Fruit fly (Drosophila melanogaster) whole organism, embryonic: ENCODE results near the gene chrb.

Experiments used
- CG11093 ChIP-seq: fragments of 200-800 bp; sonication (Bioruptor generic); IDR thresholded peaks from 3 replicates; pipeline ENCODE4 v1.3.6; 2022; ENCODE audit warnings: missing biosample characterization, missing genetic modification characterization
- CG11456 ChIP-seq: fragments of 200-800 bp; sonication (Bioruptor generic); IDR thresholded peaks from 3 replicates; pipeline ENCODE4 v1.3.6; 2022; ENCODE audit warnings: missing biosample characterization, missing genetic modification characterization
- CG12104 ChIP-seq: fragments of 200-800 bp; sonication (Bioruptor generic); optimal IDR thresholded peaks from 3 replicates; lab custom pipeline; 2016; ENCODE audit warnings: missing biosample characterization, missing genetic modification characterization
- CG12155 ChIP-seq: fragments of 200-800 bp; sonication (Bioruptor generic); optimal IDR thresholded peaks from 3 replicates; lab custom pipeline; 2016; ENCODE audit warnings: missing biosample characterization, missing genetic modification characterization
- CG15601 ChIP-seq: fragments of 200-800 bp; sonication (Bioruptor generic); optimal IDR thresholded peaks from 3 replicates; lab custom pipeline; 2019; ENCODE audit warnings: missing biosample characterization, mild to moderate bottlenecking, missing genetic modification characterization, moderate library complexity
- CG16863 ChIP-seq: fragments of 200-800 bp; sonication (Bioruptor generic); optimal IDR thresholded peaks from 3 replicates; lab custom pipeline; 2016; ENCODE audit warnings: missing biosample characterization, missing genetic modification characterization
- CG18599 ChIP-seq: fragments of 200-800 bp; sonication (Bioruptor generic); optimal IDR thresholded peaks from 3 replicates; lab custom pipeline; 2017; ENCODE audit warnings: missing biosample characterization, missing genetic modification characterization, mild to moderate bottlenecking, moderate library complexity, missing genetic modification reagents
- CG18764 ChIP-seq: fragments of 200-800 bp; sonication (Bioruptor generic); optimal IDR thresholded peaks from 3 replicates; lab custom pipeline; 2016; ENCODE audit warnings: missing biosample characterization, missing genetic modification characterization
- CG3163 ChIP-seq: fragments of 200-800 bp; sonication (Bioruptor generic); optimal IDR thresholded peaks from 3 replicates; lab custom pipeline; 2016; ENCODE audit warnings: missing biosample characterization, missing genetic modification characterization
- CG34376 ChIP-seq: fragments of 200-800 bp; sonication (Bioruptor generic); optimal IDR thresholded peaks from 2 replicates; lab custom pipeline; 2018; ENCODE audit warnings: missing biosample characterization, mild to moderate bottlenecking, missing genetic modification characterization
- CG4707 ChIP-seq: fragments of 200-800 bp; sonication (Bioruptor generic); optimal IDR thresholded peaks from 2 replicates; lab custom pipeline; 2018; ENCODE audit warnings: missing biosample characterization, mild to moderate bottlenecking, missing genetic modification characterization, moderate library complexity
- CG5180 ChIP-seq: fragments of 200-800 bp; sonication (Bioruptor generic); optimal IDR thresholded peaks from 3 replicates; lab custom pipeline; 2017; ENCODE audit warnings: missing biosample characterization, missing genetic modification characterization, mild to moderate bottlenecking, moderate library complexity, missing genetic modification reagents
- CG5953 ChIP-seq: fragments of 200-800 bp; sonication (Bioruptor generic); IDR thresholded peaks from 2 replicates; pipeline ENCODE4 v1.3.6; 2022; ENCODE audit warnings: missing biosample characterization, missing genetic modification characterization
- CG6683 ChIP-seq: fragments of 200-800 bp; sonication (Bioruptor generic); optimal IDR thresholded peaks from 2 replicates; lab custom pipeline; 2017; ENCODE audit warnings: missing biosample characterization, mild to moderate bottlenecking, missing genetic modification characterization, missing genetic modification reagents
- CG8388 ChIP-seq: fragments of 200-800 bp; sonication (Bioruptor generic); optimal IDR thresholded peaks from 2 replicates; lab custom pipeline; 2019; ENCODE audit warnings: missing biosample characterization, mild to moderate bottlenecking, missing genetic modification characterization, moderate library complexity
- CG9437 ChIP-seq: fragments of 200-800 bp; sonication (Bioruptor generic); optimal IDR thresholded peaks from 2 replicates; lab custom pipeline; 2018; ENCODE audit warnings: missing biosample characterization, mild to moderate bottlenecking, missing genetic modification characterization
- Dad ChIP-seq: fragments of 200-800 bp; sonication (Bioruptor generic); optimal IDR thresholded peaks from 3 replicates; lab custom pipeline; 2016; ENCODE audit warnings: missing biosample characterization, missing genetic modification characterization
- Dip3 ChIP-seq: fragments of 200-800 bp; sonication (Bioruptor generic); optimal IDR thresholded peaks from 3 replicates; lab custom pipeline; 2016; ENCODE audit warnings: missing biosample characterization, missing genetic modification characterization
- HLH54F ChIP-seq: fragments of 200-800 bp; sonication (Bioruptor generic); optimal IDR thresholded peaks from 3 replicates; lab custom pipeline; 2016; ENCODE audit warnings: missing biosample characterization, missing genetic modification characterization
- HLHmδ ChIP-seq: fragments of 200-800 bp; sonication (Bioruptor generic); optimal IDR thresholded peaks from 2 replicates; lab custom pipeline; 2018; ENCODE audit warnings: missing biosample characterization, mild to moderate bottlenecking, missing genetic modification characterization, moderate library complexity
- Hr51 ChIP-seq, 2 experiments: fragments of 200-800 bp; sonication (Bioruptor generic); optimal IDR thresholded peaks; 2 replicates in 1 of 2; 3 replicates in 1 of 2; lab custom pipeline; 2016 to 2018; ENCODE audit warnings: missing biosample characterization in 2 of 2, missing genetic modification characterization in 2 of 2, mild to moderate bottlenecking in 1 of 2, moderate library complexity in 1 of 2
- MESR4 ChIP-seq: fragments of 200-800 bp; sonication (Bioruptor generic); optimal IDR thresholded peaks from 2 replicates; lab custom pipeline; 2018; ENCODE audit warnings: missing biosample characterization, mild to moderate bottlenecking, missing genetic modification characterization, moderate library complexity
- Max ChIP-seq: fragments of 200-800 bp; sonication (Bioruptor generic); optimal IDR thresholded peaks from 2 replicates; lab custom pipeline; 2016; ENCODE audit warnings: missing biosample characterization, mild to moderate bottlenecking, missing genetic modification characterization
- Mrtf ChIP-seq: fragments of 200-800 bp; sonication (Bioruptor generic); IDR thresholded peaks from 3 replicates; pipeline ENCODE4 v1.3.6; 2022; ENCODE audit warnings: missing biosample characterization, missing genetic modification characterization
- Oaz ChIP-seq: fragments of 200-800 bp; sonication (Bioruptor generic); IDR thresholded peaks from 2 replicates; pipeline ENCODE4 v1.3.6; 2022; ENCODE audit warnings: missing biosample characterization, missing genetic modification characterization
- Ssrp ChIP-seq: fragments of 200-800 bp; sonication (Bioruptor generic); optimal IDR thresholded peaks from 2 replicates; lab custom pipeline; 2018; ENCODE audit warnings: missing biosample characterization, mild to moderate bottlenecking, missing genetic modification characterization, moderate library complexity
- TFAM ChIP-seq: fragments of 200-800 bp; sonication (Bioruptor generic); optimal IDR thresholded peaks from 2 replicates; lab custom pipeline; 2017; ENCODE audit warnings: missing biosample characterization, missing genetic modification characterization, inconsistent platforms
- Trl ChIP-seq, 3 experiments: fragments of >200 bp in 2 of 3; fragments of 200-800 bp in 1 of 3; sonication (Bioruptor generic) in 1 of 3; optimal IDR thresholded peaks; 2 replicates in 1 of 3; 3 replicates in 2 of 3; lab custom pipeline; 2016 to 2017; ENCODE audit warnings: missing biosample characterization in 1 of 3, missing genetic modification characterization in 1 of 3
- abd-A ChIP-seq: fragments of 200-800 bp; sonication (Bioruptor generic); optimal IDR thresholded peaks from 3 replicates; lab custom pipeline; 2019; ENCODE audit warnings: missing biosample characterization, mild to moderate bottlenecking, missing genetic modification characterization, moderate library complexity
- br ChIP-seq: fragments of >200 bp; optimal IDR thresholded peaks from 2 replicates; lab custom pipeline; 2017
- cad ChIP-seq: fragments of >200 bp; optimal IDR thresholded peaks from 2 replicates; lab custom pipeline; 2017; ENCODE audit warnings: missing biosample characterization, missing genetic modification characterization
- danr ChIP-seq: fragments of 200-800 bp; sonication (Bioruptor generic); IDR thresholded peaks from 2 replicates; pipeline ENCODE4 v1.3.6; 2022; ENCODE audit warnings: missing biosample characterization, missing genetic modification characterization
- dysf ChIP-seq: fragments of 200-800 bp; sonication (Bioruptor generic); IDR thresholded peaks from 3 replicates; pipeline ENCODE4 v1.3.6; 2022; ENCODE audit warnings: missing biosample characterization, missing genetic modification characterization
- ewg ChIP-seq: fragments of 200-800 bp; sonication (Bioruptor generic); optimal IDR thresholded peaks from 3 replicates; lab custom pipeline; 2017; ENCODE audit warnings: mild to moderate bottlenecking, missing biosample characterization, missing genetic modification reagents, missing genetic modification characterization
- ftz-f1 ChIP-seq: fragments of 200-800 bp; sonication (Bioruptor generic); optimal IDR thresholded peaks from 2 replicates; lab custom pipeline; 2016; ENCODE audit warnings: missing biosample characterization, missing genetic modification characterization
- gsb ChIP-seq: fragments of 200-800 bp; sonication (Bioruptor generic); IDR thresholded peaks from 2 replicates; pipeline ENCODE4 v1.3.6; 2022; ENCODE audit warnings: missing biosample characterization, missing genetic modification characterization
- gt ChIP-seq: fragments of 200-800 bp; sonication (Bioruptor generic); IDR thresholded peaks from 2 replicates; pipeline ENCODE4 v1.3.6; 2022; ENCODE audit warnings: missing biosample characterization, missing genetic modification characterization
- ham ChIP-seq: fragments of 200-800 bp; sonication (Bioruptor generic); IDR thresholded peaks from 2 replicates; pipeline ENCODE4 v1.3.6; 2022; ENCODE audit warnings: missing biosample characterization, missing genetic modification characterization
- hkb ChIP-seq, 2 experiments: fragments of 200-800 bp in 1 of 2; fragments of >200 bp in 1 of 2; sonication (Bioruptor generic) in 1 of 2; IDR thresholded peaks in 1 of 2; optimal IDR thresholded peaks in 1 of 2; 2 replicates each; pipeline versions ENCODE4 v1.3.6 to Lab custom; 2017 to 2022; ENCODE audit warnings: missing biosample characterization in 1 of 2, missing genetic modification characterization in 1 of 2
- ken ChIP-seq: fragments of 200-800 bp; sonication (Bioruptor generic); IDR thresholded peaks from 3 replicates; pipeline ENCODE4 v1.3.6; 2022; ENCODE audit warnings: missing biosample characterization, missing genetic modification characterization
- kni ChIP-seq: fragments of 200-800 bp; sonication (Bioruptor generic); optimal IDR thresholded peaks from 3 replicates; lab custom pipeline; 2017; ENCODE audit warnings: mild to moderate bottlenecking, missing biosample characterization, missing genetic modification reagents, missing genetic modification characterization
- luna ChIP-seq: fragments of 200-800 bp; sonication (Bioruptor generic); optimal IDR thresholded peaks from 2 replicates; lab custom pipeline; 2016; ENCODE audit warnings: missing biosample characterization, missing genetic modification characterization
- nom ChIP-seq: fragments of 200-800 bp; sonication (Bioruptor generic); optimal IDR thresholded peaks from 2 replicates; lab custom pipeline; 2017; ENCODE audit warnings: missing biosample characterization, missing genetic modification characterization, mild to moderate bottlenecking, moderate library complexity, missing genetic modification reagents
- prd ChIP-seq, 3 experiments: fragments of >200 bp in 2 of 3; fragments of 200-800 bp in 1 of 3; sonication (Bioruptor generic) in 1 of 3; optimal IDR thresholded peaks in 2 of 3; IDR thresholded peaks in 1 of 3; 2 replicates in 2 of 3; 3 replicates in 1 of 3; pipeline versions ENCODE4 v1.3.6 to Lab custom; 2017 to 2022; ENCODE audit warnings: missing biosample characterization in 1 of 3, missing genetic modification characterization in 1 of 3
- salm ChIP-seq: fragments of 200-800 bp; sonication (Bioruptor generic); optimal IDR thresholded peaks from 2 replicates; lab custom pipeline; 2018; ENCODE audit warnings: missing biosample characterization, mild to moderate bottlenecking, missing genetic modification characterization
- seq ChIP-seq: fragments of 200-800 bp; sonication (Bioruptor generic); IDR thresholded peaks from 2 replicates; pipeline ENCODE4 v1.3.6; 2022; ENCODE audit warnings: missing biosample characterization, missing genetic modification characterization
- slou ChIP-seq: fragments of 200-800 bp; sonication (Bioruptor generic); optimal IDR thresholded peaks from 3 replicates; lab custom pipeline; 2016; ENCODE audit warnings: missing biosample characterization, missing genetic modification characterization
- so ChIP-seq: fragments of 200-800 bp; sonication (Bioruptor generic); IDR thresholded peaks from 3 replicates; pipeline ENCODE4 v1.3.6; 2022; ENCODE audit warnings: missing biosample characterization, missing genetic modification characterization
- tna ChIP-seq: fragments of 200-800 bp; sonication (Bioruptor generic); IDR thresholded peaks from 2 replicates; pipeline ENCODE4 v1.3.6; 2022; ENCODE audit warnings: missing biosample characterization, missing genetic modification characterization; ENCODE audit not compliant: partially characterized antibody
- vfl ChIP-seq: fragments of 200-800 bp; sonication (Bioruptor generic); optimal IDR thresholded peaks from 2 replicates; lab custom pipeline; 2016; ENCODE audit warnings: missing biosample characterization, missing genetic modification characterization

The chrb gene

dm6 chr3L:11448935-11449334, 38.4 kb upstream of the chrb start (continued):
- TF ChIP-seq slou (GFP tag; lab: Kevin White, UChicago) (no peak), CG11456 (GFP tag; lab: Robert Waterston, UW) (no peak; the same call in 2 of the 3 replicates), CG5953 (GFP tag; lab: Robert Waterston, UW) (0 out of 2 replicates have a peak, but pooled peaks have one; percentile 49), kni (GFP tag; lab: Kevin White, UChicago) (no peak), CG12155 (GFP tag; lab: Kevin White, UChicago) (peak; percentile 21), ewg (peak; percentile 36), Trl (optimal IDR thresholded peaks at IDR 0.05; lab: Kevin White, UChicago) (no peak), Trl (GFP tag; optimal IDR thresholded peaks at IDR 0.05; lab: Kevin White, UChicago) (peak; percentile 63), CG4707 (GFP tag; lab: Kevin White, UChicago) (no peak), CG34376 (GFP tag; lab: Kevin White, UChicago) (no peak), HLH54F (GFP tag; lab: Kevin White, UChicago) (peak; percentile 43), CG16863 (GFP tag; lab: Kevin White, UChicago) (peak; percentile 57), HLHmδ (GFP tag; lab: Kevin White, UChicago) (no peak), so (peak; percentile 69; the same call in 1 of the 3 replicates), luna (GFP tag; lab: Kevin White, UChicago) (no peak), Dip3 (GFP tag; lab: Kevin White, UChicago) (peak; percentile 2), CG15601 (tag; lab: Kevin White, UChicago) (no peak), br (lab: Kevin White, UChicago) (no peak), hkb (optimal IDR thresholded peaks at IDR 0.05; lab: Kevin White, UChicago) (no peak), hkb (GFP tag; IDR thresholded peaks at IDR 0.05; lab: Robert Waterston, UW) (peak; percentile 61; the same call in 1 of the 2 replicates), Oaz (GFP tag; lab: Robert Waterston, UW) (peak; percentile 41), CG12104 (no peak), CG18764 (GFP tag; lab: Kevin White, UChicago) (peak; percentile 48), gsb (GFP tag; lab: Robert Waterston, UW) (no peak), nom (GFP tag; lab: Kevin White, UChicago) (no peak), CG8388 (GFP tag; lab: Kevin White, UChicago) (peak; percentile 37), CG5180 (peak; percentile 5), Dad (peak; percentile 35), Ssrp (tag; lab: Kevin White, UChicago) (peak; percentile 19), CG9437 (GFP tag; lab: Kevin White, UChicago) (no peak), ken (peak; percentile 66), dysf (GFP tag; lab: Robert Waterston, UW) (peak; percentile 71), cad (GFP tag; lab: Kevin White, UChicago) (no peak), Max (GFP tag; lab: Kevin White, UChicago) (no peak), MESR4 (no peak), salm (tag; lab: Kevin White, UChicago) (no peak), CG11093 (no peak), CG3163 (GFP tag; lab: Kevin White, UChicago) (no peak), seq (GFP tag; lab: Robert Waterston, UW) (0 out of 2 replicates have a peak, but pooled peaks have one; percentile 29), tna (GFP tag; lab: Robert Waterston, UW) (no peak), abd-A (tag; lab: Kevin White, UChicago) (no peak), CG18599 (GFP tag; lab: Kevin White, UChicago) (peak; percentile 65), Hr51 (GFP tag; optimal IDR thresholded peaks at IDR 0.05; lab: Kevin White, UChicago) (peak; percentile 17 to 48), prd (optimal IDR thresholded peaks at IDR 0.05; lab: Kevin White, UChicago) (no peak), prd (GFP tag; IDR thresholded peaks at IDR 0.05; lab: Robert Waterston, UW) (peak; percentile 81), Mrtf (GFP tag; lab: Robert Waterston, UW) (0 out of 3 replicates have a peak, but pooled peaks have one; percentile 43), TFAM (GFP tag; lab: Kevin White, UChicago) (no peak), danr (GFP tag; lab: Robert Waterston, UW) (no peak), gt (GFP tag; lab: Robert Waterston, UW) (no peak), vfl (GFP tag; lab: Kevin White, UChicago) (no peak), ham (no peak), ftz-f1 (GFP tag; lab: Kevin White, UChicago) (no peak), CG6683 (GFP tag; lab: Kevin White, UChicago) (no peak)
